Worm (Caenorhabditis elegans) whole organism, late embryonic: ENCODE measurements around the gene Y40B10B.1.

ENCODE experiments used
- C08G9.2 ChIP-seq: sonication (generic microtip); optimal IDR thresholded peaks from 2 replicates; lab custom pipeline; 2016; ENCODE audit warnings: mild to moderate bottlenecking, missing genetic modification characterization, moderate library complexity, missing compliant biosample characterization
- K02D7.2 ChIP-seq: sonication (generic microtip); optimal IDR thresholded peaks from 2 replicates; lab custom pipeline; 2017; ENCODE audit warnings: mild to moderate bottlenecking, missing genetic modification characterization, missing compliant biosample characterization
- K09A11.1 ChIP-seq: sonication (generic microtip); optimal IDR thresholded peaks from 2 replicates; lab custom pipeline; 2017; ENCODE audit warnings: antibody characterized with exemption, mild to moderate bottlenecking, missing genetic modification characterization, missing compliant biosample characterization; ENCODE audit not compliant: insufficient read depth
- Y22D7AL.16 ChIP-seq: sonication (generic microtip); optimal IDR thresholded peaks from 2 replicates; lab custom pipeline; 2016; ENCODE audit warnings: missing genetic modification characterization, missing compliant biosample characterization
- ama-1 ChIP-seq: fragments of 150-350 bp; optimal IDR thresholded peaks from 2 replicates; lab custom pipeline; 2014
- ceh-14 ChIP-seq: sonication (generic microtip); optimal IDR thresholded peaks from 2 replicates; lab custom pipeline; 2016; ENCODE audit warnings: missing genotype, missing genetic modification characterization, missing compliant biosample characterization
- ceh-18 ChIP-seq: sonication (generic microtip); optimal IDR thresholded peaks from 2 replicates; lab custom pipeline; 2016; ENCODE audit warnings: missing genetic modification characterization, missing compliant biosample characterization
- ceh-2 ChIP-seq: sonication (generic microtip); optimal IDR thresholded peaks from 2 replicates; lab custom pipeline; 2016; ENCODE audit warnings: missing genotype, missing genetic modification characterization, missing compliant biosample characterization
- ceh-22 ChIP-seq: sonication (generic microtip); optimal IDR thresholded peaks from 2 replicates; lab custom pipeline; 2017; ENCODE audit warnings: missing biosample characterization, missing genetic modification characterization
- ceh-31 ChIP-seq: sonication (generic microtip); optimal IDR thresholded peaks from 2 replicates; lab custom pipeline; 2016; ENCODE audit warnings: missing genetic modification characterization, missing compliant biosample characterization
- ceh-9 ChIP-seq: sonication (generic microtip); optimal IDR thresholded peaks from 2 replicates; lab custom pipeline; 2016; ENCODE audit warnings: mild to moderate bottlenecking, missing genetic modification characterization, inconsistent platforms, missing compliant biosample characterization
- dmd-4 ChIP-seq: sonication (generic microtip); optimal IDR thresholded peaks from 2 replicates; lab custom pipeline; 2016; ENCODE audit warnings: borderline replicate concordance, missing genetic modification characterization, missing compliant biosample characterization
- ets-4 ChIP-seq: sonication (generic microtip); optimal IDR thresholded peaks from 2 replicates; lab custom pipeline; 2016; ENCODE audit warnings: missing genetic modification characterization, missing compliant biosample characterization
- eyg-1 ChIP-seq: sonication (generic microtip); optimal IDR thresholded peaks from 2 replicates; lab custom pipeline; 2016; ENCODE audit warnings: missing genotype, missing genetic modification characterization, missing compliant biosample characterization
- hlh-6 ChIP-seq: sonication (generic microtip); optimal IDR thresholded peaks from 2 replicates; lab custom pipeline; 2016; ENCODE audit warnings: missing genotype, missing genetic modification characterization, missing compliant biosample characterization
- mec-3 ChIP-seq: sonication (generic microtip); optimal IDR thresholded peaks from 2 replicates; lab custom pipeline; 2016; ENCODE audit warnings: borderline replicate concordance, missing genetic modification characterization, missing compliant biosample characterization
- nfya-1 ChIP-seq: sonication (generic microtip); optimal IDR thresholded peaks from 2 replicates; lab custom pipeline; 2017; ENCODE audit warnings: missing genetic modification characterization, mild to moderate bottlenecking, missing compliant biosample characterization, antibody characterized with exemption, moderate library complexity
- nhr-232 ChIP-seq: sonication (generic microtip); optimal IDR thresholded peaks from 2 replicates; lab custom pipeline; 2016; ENCODE audit warnings: missing genetic modification characterization, missing compliant biosample characterization
- odd-2 ChIP-seq: sonication (generic microtip); optimal IDR thresholded peaks from 2 replicates; lab custom pipeline; 2017; ENCODE audit warnings: antibody characterized with exemption, mild to moderate bottlenecking, missing genetic modification characterization, missing compliant biosample characterization
- pag-3 ChIP-seq: sonication (generic microtip); optimal IDR thresholded peaks from 2 replicates; lab custom pipeline; 2016; ENCODE audit warnings: missing compliant biosample characterization, missing genetic modification characterization, borderline replicate concordance
- pqm-1 ChIP-seq: sonication (generic microtip); optimal IDR thresholded peaks from 2 replicates; lab custom pipeline; 2016; ENCODE audit warnings: missing genetic modification characterization, missing compliant biosample characterization
- pros-1 ChIP-seq: fragments of 150-350 bp; optimal IDR thresholded peaks from 2 replicates; lab custom pipeline; 2014; ENCODE audit warnings: missing biosample characterization, missing genetic modification reagents, missing genetic modification characterization
- ref-2 ChIP-seq: sonication (generic microtip); optimal IDR thresholded peaks from 2 replicates; lab custom pipeline; 2016; ENCODE audit warnings: missing genetic modification characterization, missing compliant biosample characterization
- rnt-1 ChIP-seq: sonication (generic microtip); optimal IDR thresholded peaks from 2 replicates; lab custom pipeline; 2016; ENCODE audit warnings: missing genetic modification characterization, missing compliant biosample characterization
- sdc-2 ChIP-seq: sonication (generic microtip); optimal IDR thresholded peaks from 2 replicates; lab custom pipeline; 2016; ENCODE audit warnings: missing genotype, missing genetic modification characterization, missing compliant biosample characterization
- sox-2 ChIP-seq: fragments of 200-800 bp; sonication (Bioruptor generic); IDR thresholded peaks from 2 replicates; pipeline ENCODE4 v1.3.6; 2022; ENCODE audit warnings: missing genetic modification reagents, missing genetic modification characterization, missing compliant biosample characterization
- tbx-2 ChIP-seq: sonication (generic microtip); optimal IDR thresholded peaks from 2 replicates; lab custom pipeline; 2016; ENCODE audit warnings: missing genetic modification characterization, missing compliant biosample characterization
- tbx-7 ChIP-seq: sonication (generic microtip); optimal IDR thresholded peaks from 2 replicates; lab custom pipeline; 2016; ENCODE audit warnings: missing genotype, missing genetic modification characterization, missing compliant biosample characterization
- unc-42 ChIP-seq: sonication (generic microtip); optimal IDR thresholded peaks from 2 replicates; lab custom pipeline; 2016; ENCODE audit warnings: missing genotype, missing genetic modification characterization, missing compliant biosample characterization
- unc-55 ChIP-seq: sonication (generic microtip); optimal IDR thresholded peaks from 2 replicates; lab custom pipeline; 2017; ENCODE audit warnings: missing biosample characterization, missing genetic modification reagents, missing genetic modification characterization
- unc-86 ChIP-seq: sonication (generic microtip); optimal IDR thresholded peaks from 2 replicates; lab custom pipeline; 2016; ENCODE audit warnings: missing genetic modification characterization, missing compliant biosample characterization
- zip-5 ChIP-seq: sonication (generic microtip); optimal IDR thresholded peaks from 2 replicates; lab custom pipeline; 2016; ENCODE audit warnings: missing genetic modification characterization, missing compliant biosample characterization
- ztf-16 ChIP-seq: sonication (generic microtip); optimal IDR thresholded peaks from 2 replicates; lab custom pipeline; 2017; ENCODE audit warnings: missing genetic modification characterization, missing compliant biosample characterization

The Y40B10B.1 gene

ce11 chrV:1957110-1957509 lies 4.2 kb downstream of the Y40B10B.1 start, which contains the start of gene fipr-25:
fipr-25 (plus strand) TSS chrV:1957410.
- TF ChIP-seq dmd-4 (tag; lab: Kevin White, UChicago) (no peak), K09A11.1 (no peak), ceh-9 (no peak), nhr-232 (tag; lab: Kevin White, UChicago) (no peak), eyg-1 (tag; lab: Kevin White, UChicago) (no peak), pqm-1 (tag; lab: Kevin White, UChicago) (no peak), K02D7.2 (tag; lab: Kevin White, UChicago) (no peak), tbx-7 (tag; lab: Kevin White, UChicago) (no peak), odd-2 (no peak), unc-55 (GFP tag; lab: Kevin White, UChicago) (no peak), rnt-1 (tag; lab: Kevin White, UChicago) (no peak), zip-5 (tag; lab: Kevin White, UChicago) (no peak), unc-86 (no peak), pros-1 (tag; lab: Kevin White, UChicago) (no peak), ceh-2 (no peak), ceh-22 (tag; lab: Kevin White, UChicago) (no peak), ztf-16 (tag; lab: Kevin White, UChicago) (no peak), ceh-31 (no peak), ets-4 (tag; lab: Kevin White, UChicago) (no peak)

- TF ChIP-seq nfya-1 (tag; lab: Kevin White, UChicago) (peak; percentile 80), sdc-2 (tag; lab: Kevin White, UChicago) (no peak)
Observed at ce11 chrV:1955246-1955645, 6.1 kb downstream of the Y40B10B.1 start.

- TF ChIP-seq ets-4 (tag; lab: Kevin White, UChicago) (no peak), odd-2 (no peak), ref-2 (tag; lab: Kevin White, UChicago) (no peak), dmd-4 (tag; lab: Kevin White, UChicago) (no peak), ama-1 (lab: Kevin White, UChicago) (no peak), Y22D7AL.16 (no peak), ceh-2 (no peak), eyg-1 (tag; lab: Kevin White, UChicago) (no peak)
Observed at ce11 chrV:1945875-1946274, 15.5 kb downstream of the Y40B10B.1 start.

- no peak for TF ChIP-seq mec-3 (tag; lab: Kevin White, UChicago)
- TF ChIP-seq sox-2 (GFP tag; lab: Robert Waterston, UW), result no peak
- peak; percentile 68 for TF ChIP-seq unc-42
- TF ChIP-seq ceh-14 (tag; lab: Kevin White, UChicago), result peak; percentile 32
- TF ChIP-seq tbx-2 (tag; lab: Kevin White, UChicago), result peak; percentile 23
- peak; percentile 3 for TF ChIP-seq dmd-4 (tag; lab: Kevin White, UChicago)
- peak; percentile 56 for TF ChIP-seq ceh-31
- TF ChIP-seq unc-55 (GFP tag; lab: Kevin White, UChicago), result no peak
- TF ChIP-seq ceh-18, result peak; percentile 26
Observed at ce11 chrV:1943465-1943864, 17.9 kb downstream of the Y40B10B.1 start.

ce11 chrV:1940472-1941221 lies 20.7 kb downstream of the Y40B10B.1 start:
- TF ChIP-seq hlh-6 (tag; lab: Kevin White, UChicago), result no peak
- TF ChIP-seq nfya-1 (tag; lab: Kevin White, UChicago), result peak; percentile 89
- TF ChIP-seq eyg-1 (tag; lab: Kevin White, UChicago), result no peak
- TF ChIP-seq pag-3 (tag; lab: Kevin White, UChicago), result no peak
- TF ChIP-seq ztf-16 (tag; lab: Kevin White, UChicago), result no peak
- TF ChIP-seq C08G9.2 (tag; lab: Kevin White, UChicago), result no peak
